Worm (Caenorhabditis elegans): ENCODE measurements around the gene nduv-3.
A peak's percentile ranks its signal among the peaks of the same experiment; 100 is the strongest.

Gene nduv-3

DNA sequence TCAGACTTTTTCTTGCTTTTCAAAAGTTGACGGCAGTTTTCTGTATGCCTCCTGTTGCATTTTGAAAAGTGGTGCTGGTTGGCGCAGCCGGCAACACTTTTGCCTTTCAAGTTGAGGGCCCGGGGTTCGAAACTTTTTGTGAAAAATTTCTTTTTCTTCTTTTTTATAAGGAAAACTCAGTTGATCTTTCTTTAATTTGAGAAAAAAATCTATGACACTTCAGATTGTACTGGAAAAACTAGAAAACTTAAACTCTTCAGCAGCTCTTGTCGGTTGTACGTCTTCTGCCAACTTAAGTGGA is 23.7 kb downstream of the nduv-3 start (continued):
- TF ChIP-seq nhr-28 (tag; optimal IDR thresholded peaks at IDR 0.05) (no peak), ama-1 (optimal IDR thresholded peaks at IDR 0.05) (no peak), ZK546.5 (tag; optimal IDR thresholded peaks at IDR 0.05) (no peak), Y48G9A.11 (GFP tag; IDR thresholded peaks at IDR 0.05) (peak; percentile 60; the same call in 1 of the 2 replicates), attf-4 (tag; optimal IDR thresholded peaks at IDR 0.05) (no peak), mep-1 (tag; optimal IDR thresholded peaks at IDR 0.05) (no peak), ceh-20 (GFP tag; IDR thresholded peaks at IDR 0.05) (no peak), nhr-10 (tag; optimal IDR thresholded peaks at IDR 0.05) (no peak), daf-8 (GFP tag; IDR thresholded peaks at IDR 0.05) (0 out of 2 replicates have a peak, but pooled peaks have one; percentile 48), fos-1 (tag; optimal IDR thresholded peaks at IDR 0.05) (no peak), daf-12 (tag; optimal IDR thresholded peaks at IDR 0.05) (no peak), snpc-4 (tag; optimal IDR thresholded peaks at IDR 0.05) (no peak), nhr-41 (GFP tag; IDR thresholded peaks at IDR 0.05) (no peak), mdt-29 (GFP tag; IDR thresholded peaks at IDR 0.05) (0 out of 2 replicates have a peak, but pooled peaks have one; percentile 38), lir-3 (tag; optimal IDR thresholded peaks at IDR 0.05) (no peak), lsy-2 (tag; optimal IDR thresholded peaks at IDR 0.05) (no peak), hmg-1.1 (GFP tag; IDR thresholded peaks at IDR 0.05) (no peak; the same call in 1 of the 2 replicates), gei-8 (GFP tag; optimal IDR thresholded peaks at IDR 0.05) (peak; percentile 57), Y105C5A.15 (GFP tag; IDR thresholded peaks at IDR 0.05) (peak; percentile 70; the same call in 1 of the 2 replicates), jun-1 (tag; optimal IDR thresholded peaks at IDR 0.05) (no peak), F26F4.8 (GFP tag; conservative IDR thresholded peaks at IDR 0.05) (peak; percentile 88), lin-13 (GFP tag; optimal IDR thresholded peaks at IDR 0.05) (no peak), T26A8.4 (GFP tag; IDR thresholded peaks at IDR 0.05) (no peak), Y5F2A.4 (GFP tag; optimal IDR thresholded peaks at IDR 0.05) (peak; percentile 67), lin-38 (GFP tag; IDR thresholded peaks at IDR 0.05) (peak; percentile 75), nhr-42 (GFP tag; IDR thresholded peaks at IDR 0.05) (0 out of 2 replicates have a peak, but pooled peaks have one; percentile 55), ceh-62 (tag; optimal IDR thresholded peaks at IDR 0.05) (no peak), mdl-1 (tag; optimal IDR thresholded peaks at IDR 0.05) (no peak), ceh-82 (tag; optimal IDR thresholded peaks at IDR 0.05) (no peak), mxl-2 (GFP tag; conservative IDR thresholded peaks at IDR 0.05) (no peak), spr-1 (tag; optimal IDR thresholded peaks at IDR 0.05) (no peak), zfp-3 (GFP tag; conservative IDR thresholded peaks at IDR 0.05) (no peak), saeg-2 (GFP tag; IDR thresholded peaks at IDR 0.05) (no peak), hif-1 (tag; optimal IDR thresholded peaks at IDR 0.05) (no peak), dve-1 (tag; optimal IDR thresholded peaks at IDR 0.05; ENCODE audit: insufficient read depth) (no peak), madf-5 (GFP tag; IDR thresholded peaks at IDR 0.05) (peak; percentile 36 to 42; a peak in 1 of 4 replicates), ceh-32 (tag; optimal IDR thresholded peaks at IDR 0.05; ENCODE audit: poor library complexity) (no peak), dmd-6 (GFP tag; IDR thresholded peaks at IDR 0.05) (no peak), egl-43 (GFP tag; IDR thresholded peaks at IDR 0.05) (peak; percentile 84), daf-16 (GFP tag; optimal IDR thresholded peaks at IDR 0.05) (peak in 1 of 2 experiments; percentile 60), daf-16 (tag; optimal IDR thresholded peaks at IDR 0.05) (no peak), Y75B8A.6 (GFP tag; IDR thresholded peaks at IDR 0.05) (peak; percentile 32; the same call in 1 of the 2 replicates), lin-15B (tag; optimal IDR thresholded peaks at IDR 0.05) (no peak), F37D6.2 (tag; optimal IDR thresholded peaks at IDR 0.05) (no peak), zfp-2 (tag; optimal IDR thresholded peaks at IDR 0.05) (no peak), pqm-1 (tag; optimal IDR thresholded peaks at IDR 0.05) (no peak), ceh-28 (tag; optimal IDR thresholded peaks at IDR 0.05) (no peak), cey-2 (tag; optimal IDR thresholded peaks at IDR 0.05; ENCODE audit: borderline replicate concordance, insufficient read depth) (no peak), F10B5.3 (tag; optimal IDR thresholded peaks at IDR 0.05) (no peak), R02D3.7 (tag; optimal IDR thresholded peaks at IDR 0.05) (no peak), nhr-25 (tag; optimal IDR thresholded peaks at IDR 0.05; ENCODE audit: borderline replicate concordance, insufficient read depth) (no peak), tag-97 (GFP tag; IDR thresholded peaks at IDR 0.05) (no peak)

All from whole organism, L4 larva.